Worm (Caenorhabditis elegans) whole organism, young adult: ENCODE data around the gene R09H10.2.

ENCODE experiments used
- B0261.1 ChIP-seq: sonication (generic microtip); optimal IDR thresholded peaks from 2 replicates; lab custom pipeline; 2016; ENCODE audit warnings: mild to moderate bottlenecking, missing genetic modification characterization, moderate library complexity, missing compliant biosample characterization
- C17E4.6 ChIP-seq: fragments of 200-800 bp; sonication (Bioruptor generic); IDR thresholded peaks from 2 replicates; pipeline ENCODE4 v1.3.6; 2022; ENCODE audit warnings: missing genetic modification reagents, missing genetic modification characterization, missing compliant biosample characterization
- D2030.7 ChIP-seq: fragments of 200-800 bp; sonication (Bioruptor generic); IDR thresholded peaks from 2 replicates; pipeline ENCODE4 v1.3.6; 2022; ENCODE audit warnings: missing genetic modification reagents, missing genetic modification characterization, missing compliant biosample characterization
- F33H1.4 ChIP-seq: fragments of 200-800 bp; sonication (Bioruptor generic); IDR thresholded peaks from 2 replicates; pipeline ENCODE4 v1.3.6; 2022; ENCODE audit warnings: missing genetic modification reagents, missing genetic modification characterization, missing compliant biosample characterization
- F37B4.10 ChIP-seq: fragments of 200-800 bp; sonication (Bioruptor generic); IDR thresholded peaks from 2 replicates; pipeline ENCODE4 v1.3.6; 2022; ENCODE audit warnings: missing genetic modification characterization, missing compliant biosample characterization
- F39B2.1 ChIP-seq: fragments of 200-800 bp; sonication (Bioruptor generic); IDR thresholded peaks from 2 replicates; pipeline ENCODE4 v1.3.6; 2022; ENCODE audit warnings: missing genetic modification reagents, missing genetic modification characterization, missing compliant biosample characterization
- F57A8.1 ChIP-seq: fragments of 200-800 bp; sonication (Bioruptor generic); optimal IDR thresholded peaks from 2 replicates; lab custom pipeline; 2018; ENCODE audit warnings: mild to moderate bottlenecking, missing genetic modification characterization, moderate library complexity, missing compliant biosample characterization
- K12H6.12 ChIP-seq: fragments of 200-800 bp; sonication (Bioruptor generic); optimal IDR thresholded peaks from 2 replicates; lab custom pipeline; 2018; ENCODE audit warnings: mild to moderate bottlenecking, missing genetic modification characterization, missing compliant biosample characterization
- T07F8.4 ChIP-seq: sonication (generic microtip); optimal IDR thresholded peaks from 2 replicates; lab custom pipeline; 2016; ENCODE audit warnings: mild to moderate bottlenecking, missing genetic modification characterization, moderate library complexity, missing compliant biosample characterization
- T26A5.8 ChIP-seq: sonication (generic microtip); optimal IDR thresholded peaks from 2 replicates; lab custom pipeline; 2016; ENCODE audit warnings: missing genetic modification characterization, missing compliant biosample characterization
- Y53G8AR.9 ChIP-seq: fragments of 200-800 bp; sonication (Bioruptor generic); conservative IDR thresholded peaks from 2 replicates; pipeline ENCODE4 v1.3.6; 2022; ENCODE audit warnings: missing genetic modification reagents, missing genetic modification characterization, missing compliant biosample characterization
- aptf-3 ChIP-seq: fragments of 200-800 bp; sonication (Bioruptor generic); IDR thresholded peaks from 2 replicates; pipeline ENCODE4 v1.3.6; 2022; ENCODE audit warnings: missing genetic modification characterization, missing compliant biosample characterization
- attf-6 ChIP-seq: fragments of 200-800 bp; sonication (Bioruptor generic); IDR thresholded peaks from 2 replicates; pipeline ENCODE4 v1.3.6; 2022; ENCODE audit warnings: missing genetic modification reagents, missing genetic modification characterization, missing compliant biosample characterization
- cebp-2 ChIP-seq: fragments of 200-800 bp; sonication (Bioruptor generic); IDR thresholded peaks from 2 replicates; pipeline ENCODE4 v1.3.6; 2022; ENCODE audit warnings: missing genetic modification characterization, missing compliant biosample characterization
- ceh-27 ChIP-seq: fragments of 200-800 bp; sonication (Bioruptor generic); optimal IDR thresholded peaks from 2 replicates; lab custom pipeline; 2018; ENCODE audit warnings: mild to moderate bottlenecking, missing genetic modification characterization, moderate library complexity, missing compliant biosample characterization
- ceh-58 ChIP-seq: fragments of 200-800 bp; sonication (Bioruptor generic); IDR thresholded peaks from 2 replicates; pipeline ENCODE4 v1.3.6; 2022; ENCODE audit warnings: missing genetic modification characterization, missing compliant biosample characterization
- ceh-79 ChIP-seq: sonication (generic microtip); optimal IDR thresholded peaks from 2 replicates; lab custom pipeline; 2017; ENCODE audit warnings: mild to moderate bottlenecking, missing genetic modification characterization, missing compliant biosample characterization
- ceh-91 ChIP-seq: fragments of 200-800 bp; sonication (Bioruptor generic); IDR thresholded peaks from 2 replicates; pipeline ENCODE4 v1.3.6; 2022; ENCODE audit warnings: missing genetic modification reagents, missing genetic modification characterization, missing compliant biosample characterization
- dox-1 ChIP-seq: fragments of 200-800 bp; sonication (Bioruptor generic); IDR thresholded peaks from 2 replicates; pipeline ENCODE4 v1.3.6; 2022; ENCODE audit warnings: missing genetic modification reagents, missing genetic modification characterization, missing compliant biosample characterization
- efl-1 ChIP-seq: fragments of 150-350 bp; optimal IDR thresholded peaks from 2 replicates; lab custom pipeline; 2014; ENCODE audit warnings: missing biosample characterization, missing genetic modification reagents, missing genetic modification characterization
- egl-44 ChIP-seq: fragments of 200-800 bp; sonication (Bioruptor generic); IDR thresholded peaks from 2 replicates; pipeline ENCODE4 v1.3.6; 2022; ENCODE audit warnings: missing genetic modification reagents, missing genetic modification characterization, missing compliant biosample characterization
- ekl-4 ChIP-seq: fragments of 200-800 bp; sonication (Bioruptor generic); IDR thresholded peaks from 2 replicates; pipeline ENCODE4 v1.3.6; 2022; ENCODE audit warnings: missing genetic modification reagents, missing genetic modification characterization, missing compliant biosample characterization
- fkh-3 ChIP-seq: sonication (generic microtip); optimal IDR thresholded peaks from 2 replicates; lab custom pipeline; 2016; ENCODE audit warnings: mild to moderate bottlenecking, missing genetic modification characterization, missing compliant biosample characterization
- hmg-1.2 ChIP-seq: fragments of 200-800 bp; sonication (Bioruptor generic); IDR thresholded peaks from 2 replicates; pipeline ENCODE4 v1.3.6; 2022; ENCODE audit warnings: missing genetic modification reagents, missing genetic modification characterization, missing compliant biosample characterization
- hmg-20 ChIP-seq: fragments of 200-800 bp; sonication (Bioruptor generic); IDR thresholded peaks from 2 replicates; pipeline ENCODE4 v1.3.6; 2022; ENCODE audit warnings: missing genetic modification reagents, missing genetic modification characterization, missing compliant biosample characterization
- hsf-1 ChIP-seq: fragments of 200-800 bp; sonication (Bioruptor generic); IDR thresholded peaks from 2 replicates; pipeline ENCODE4 v1.3.6; 2022; ENCODE audit warnings: missing genetic modification reagents, missing genetic modification characterization, missing compliant biosample characterization
- lin-35 ChIP-seq, 3 experiments: fragments of 150-350 bp in 2 of 3; sonication (generic microtip) in 1 of 3; optimal IDR thresholded peaks; 2 replicates each; lab custom pipeline; 2014 to 2018; ENCODE audit warnings: missing biosample characterization in 3 of 3, missing genetic modification characterization in 3 of 3, missing genetic modification reagents in 3 of 3
- lin-40 ChIP-seq: sonication (generic microtip); optimal IDR thresholded peaks from 2 replicates; lab custom pipeline; 2016; ENCODE audit warnings: missing genetic modification characterization, mild to moderate bottlenecking, missing compliant biosample characterization, missing genotype, missing genetic modification reagents
- nfyb-1 ChIP-seq: fragments of 200-800 bp; sonication (Bioruptor generic); IDR thresholded peaks from 2 replicates; pipeline ENCODE4 v1.3.6; 2022; ENCODE audit warnings: missing genetic modification reagents, missing genetic modification characterization, missing compliant biosample characterization
- nhr-80 ChIP-seq: sonication (generic microtip); optimal IDR thresholded peaks from 2 replicates; lab custom pipeline; 2016; ENCODE audit warnings: missing genetic modification characterization, missing compliant biosample characterization
- nhr-90 ChIP-seq: sonication (generic microtip); optimal IDR thresholded peaks from 2 replicates; lab custom pipeline; 2016; ENCODE audit warnings: missing genotype, mild to moderate bottlenecking, missing genetic modification characterization, missing compliant biosample characterization
- rec-8 ChIP-seq, 2 experiments: sonication (generic microtip); optimal IDR thresholded peaks; 2 replicates each; lab custom pipeline; 2016; ENCODE audit warnings: mild to moderate bottlenecking in 2 of 2, missing genetic modification characterization in 2 of 2, missing genetic modification reagents in 2 of 2, missing genotype in 2 of 2, missing biosample characterization in 1 of 2, missing compliant biosample characterization in 1 of 2, moderate library complexity in 1 of 2
- rpc-1 ChIP-seq, 2 experiments: fragments of 150-350 bp in 1 of 2; sonication (generic microtip) in 1 of 2; optimal IDR thresholded peaks; 2 replicates each; lab custom pipeline; 2014 to 2018; ENCODE audit warnings: missing biosample characterization in 1 of 2, missing genetic modification characterization in 1 of 2, missing genetic modification reagents in 1 of 2, missing genotype in 1 of 2
- snpc-1.3 ChIP-seq: sonication (generic microtip); optimal IDR thresholded peaks from 2 replicates; lab custom pipeline; 2017; ENCODE audit warnings: missing genetic modification characterization, mild to moderate bottlenecking, missing compliant biosample characterization, antibody characterized with exemption, moderate library complexity, missing genotype, missing genetic modification reagents; ENCODE audit not compliant: insufficient read depth
- snpc-3.4 ChIP-seq: sonication (generic microtip); optimal IDR thresholded peaks from 2 replicates; lab custom pipeline; 2017; ENCODE audit warnings: missing genetic modification characterization, mild to moderate bottlenecking, missing compliant biosample characterization, antibody characterized with exemption, moderate library complexity, missing genotype, missing genetic modification reagents
- snpc-4 ChIP-seq, 5 experiments: fragments of 150-350 bp in 1 of 5; sonication (generic microtip) in 4 of 5; optimal IDR thresholded peaks; 2 replicates each; lab custom pipeline; 2014 to 2018; ENCODE audit warnings: missing genetic modification characterization in 5 of 5, missing biosample characterization in 3 of 5, antibody characterized with exemption in 2 of 5, mild to moderate bottlenecking in 2 of 5, missing compliant biosample characterization in 2 of 5, missing genotype in 2 of 5, moderate library complexity in 2 of 5, missing genetic modification reagents in 1 of 5
- tbp1 ChIP-seq: fragments of 200-800 bp; sonication (Bioruptor generic); optimal IDR thresholded peaks from 2 replicates; lab custom pipeline; 2018; ENCODE audit warnings: mild to moderate bottlenecking, missing genetic modification characterization, missing compliant biosample characterization
- ztf-26 ChIP-seq: sonication (generic microtip); optimal IDR thresholded peaks from 2 replicates; lab custom pipeline; 2017; ENCODE audit warnings: missing genetic modification characterization, missing compliant biosample characterization
- ztf-28 ChIP-seq: fragments of 200-800 bp; sonication (Bioruptor generic); IDR thresholded peaks from 2 replicates; pipeline ENCODE4 v1.3.6; 2022; ENCODE audit warnings: missing genetic modification reagents, missing genetic modification characterization, missing compliant biosample characterization
- ztf-6 ChIP-seq: fragments of 200-800 bp; sonication (Bioruptor generic); IDR thresholded peaks from 2 replicates; pipeline ENCODE4 v1.3.6; 2022; ENCODE audit warnings: missing genetic modification reagents, missing genetic modification characterization, missing compliant biosample characterization

R09H10.2 gene

DNA sequence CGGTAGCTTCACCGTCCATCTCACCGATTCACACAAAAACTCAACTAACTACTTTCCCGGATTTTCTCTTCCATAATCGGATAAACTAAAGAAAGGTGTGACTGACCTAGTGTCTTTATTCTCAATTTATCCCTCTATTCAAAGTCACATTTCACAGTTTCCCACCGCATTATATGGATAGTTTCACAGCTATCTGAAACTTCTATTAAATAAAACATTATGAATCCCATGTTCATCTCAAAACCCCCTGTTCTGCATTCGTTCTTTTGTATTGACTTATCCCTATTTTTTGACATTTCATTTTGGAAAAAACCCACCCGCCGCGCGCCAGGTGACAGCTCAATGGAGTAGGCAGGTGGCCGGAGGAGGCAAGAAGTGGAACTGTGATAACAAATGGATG lies 34.9 kb upstream of the R09H10.2 start:
- TF ChIP-seq efl-1 (GFP tag; lab: Kevin White, UChicago), result no peak

DNA sequence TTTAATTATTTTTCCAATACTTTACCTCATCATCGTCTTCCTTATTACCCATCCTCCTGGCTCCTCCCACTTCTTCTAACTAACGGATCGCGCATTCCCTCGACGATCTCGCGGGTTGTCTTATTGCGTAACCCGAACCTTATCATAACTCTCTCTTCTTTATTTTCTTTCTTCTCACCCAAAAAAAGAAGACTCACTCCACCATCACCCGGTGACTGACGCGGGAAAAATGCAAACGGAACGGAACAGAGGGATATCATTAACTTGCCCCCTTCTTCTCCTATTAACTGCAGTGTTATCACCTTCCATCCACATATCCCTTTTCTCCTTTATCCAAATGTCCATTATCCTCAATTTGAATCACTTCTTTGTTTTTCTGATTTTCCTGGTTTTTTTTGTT lies 32.7 kb upstream of the R09H10.2 start:
- no peak for TF ChIP-seq F39B2.1
- no peak for TF ChIP-seq egl-44 (GFP tag; lab: Robert Waterston, UW)
- TF ChIP-seq ztf-6 (GFP tag; lab: Robert Waterston, UW), result no peak
- TF ChIP-seq rec-8 (tag; optimal IDR thresholded peaks at IDR 0.05; lab: Kevin White, UChicago), result no peak
- TF ChIP-seq lin-35 (GFP tag; optimal IDR thresholded peaks at IDR 0.05; lab: Kevin White, UChicago), result no peak
- no peak for TF ChIP-seq ztf-28
- no peak for TF ChIP-seq C17E4.6
- no peak for TF ChIP-seq D2030.7 (GFP tag; lab: Robert Waterston, UW)
- TF ChIP-seq nhr-80 (tag; lab: Kevin White, UChicago), result no peak
- no peak for TF ChIP-seq aptf-3 (GFP tag; lab: Robert Waterston, UW)
- no peak for TF ChIP-seq ekl-4 (GFP tag; lab: Robert Waterston, UW)
- no peak for TF ChIP-seq efl-1 (GFP tag; lab: Kevin White, UChicago)
- no peak for TF ChIP-seq hsf-1
- TF ChIP-seq ztf-26 (tag; lab: Kevin White, UChicago), result no peak
- no peak for TF ChIP-seq snpc-3.4 (tag; lab: Kevin White, UChicago)
- TF ChIP-seq nfyb-1 (GFP tag; lab: Robert Waterston, UW), result no peak
- TF ChIP-seq ceh-58 (GFP tag; lab: Robert Waterston, UW), result no peak
- TF ChIP-seq cebp-2 (GFP tag; lab: Robert Waterston, UW), result no peak
- no peak for TF ChIP-seq K12H6.12 (tag; lab: Kevin White, UChicago)

DNA sequence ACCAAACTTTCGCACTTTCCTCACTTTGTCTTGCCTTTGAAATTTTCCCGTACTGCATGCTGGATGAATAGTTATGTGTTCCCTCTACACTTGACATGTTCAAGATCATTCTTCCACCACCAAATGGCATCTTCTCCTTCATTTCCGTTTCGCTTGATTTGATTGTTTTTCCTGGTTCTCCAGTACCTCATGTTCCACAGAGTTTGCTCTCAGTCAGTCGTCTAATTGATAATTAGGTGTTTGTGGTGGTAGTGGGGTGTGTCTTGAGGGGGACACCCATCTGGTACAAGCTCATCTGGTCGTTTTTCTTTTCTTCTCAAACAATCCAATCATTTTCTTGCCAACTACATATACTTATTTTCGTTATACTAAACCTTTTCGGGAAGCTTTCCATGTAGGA lies 31.7 kb upstream of the R09H10.2 start:
- TF ChIP-seq lin-40 (tag; lab: Kevin White, UChicago), result no peak
- TF ChIP-seq snpc-4 (GFP tag; optimal IDR thresholded peaks at IDR 0.05; lab: Kevin White, UChicago), result no peak
- TF ChIP-seq snpc-4 (tag; optimal IDR thresholded peaks at IDR 0.05; lab: Kevin White, UChicago), result no peak
- TF ChIP-seq hmg-20, result no peak
- no peak for TF ChIP-seq dox-1
- no peak for TF ChIP-seq F37B4.10 (GFP tag; lab: Robert Waterston, UW)
- no peak for TF ChIP-seq F39B2.1
- TF ChIP-seq F57A8.1 (GFP tag; lab: Kevin White, UChicago), result no peak
- no peak for TF ChIP-seq aptf-3 (GFP tag; lab: Robert Waterston, UW)
- TF ChIP-seq snpc-1.3 (tag; lab: Kevin White, UChicago), result no peak
- TF ChIP-seq T07F8.4, result no peak
- TF ChIP-seq nhr-90 (tag; lab: Kevin White, UChicago), result no peak
- TF ChIP-seq F33H1.4, result no peak
- no peak for TF ChIP-seq ceh-91 (GFP tag; lab: Robert Waterston, UW)
- no peak for TF ChIP-seq rec-8 (tag; optimal IDR thresholded peaks at IDR 0.05; lab: Kevin White, UChicago)
- no peak for TF ChIP-seq B0261.1 (tag; lab: Kevin White, UChicago)
- no peak for TF ChIP-seq attf-6 (GFP tag; lab: Robert Waterston, UW)

DNA sequence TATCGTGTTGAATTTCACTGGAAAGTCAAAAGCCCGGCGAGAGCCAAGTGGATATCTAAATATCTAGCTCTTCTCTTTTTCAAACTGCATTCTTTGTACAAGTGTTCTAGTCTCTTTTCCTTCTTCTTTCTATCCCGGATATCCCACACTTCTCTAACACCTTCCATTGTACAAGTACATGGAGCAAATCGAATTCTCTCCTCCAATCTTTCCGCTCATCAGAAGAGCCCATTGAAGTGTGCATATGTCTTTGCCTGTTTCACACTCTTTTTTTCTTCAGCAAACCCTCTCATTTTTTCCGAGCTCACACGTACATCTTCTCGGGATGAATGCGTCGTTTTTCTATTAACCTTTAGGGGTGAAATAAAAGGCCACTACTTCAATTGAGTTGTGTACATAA lies 29.3 kb upstream of the R09H10.2 start:
- no peak for TF ChIP-seq hmg-1.2 (GFP tag; lab: Robert Waterston, UW)
- TF ChIP-seq T26A5.8 (tag; lab: Kevin White, UChicago), result no peak
- TF ChIP-seq B0261.1 (tag; lab: Kevin White, UChicago), result no peak
- TF ChIP-seq rpc-1 (optimal IDR thresholded peaks at IDR 0.05; lab: Kevin White, UChicago), result no peak
- no peak for TF ChIP-seq rpc-1 (tag; optimal IDR thresholded peaks at IDR 0.05; lab: Kevin White, UChicago)
- TF ChIP-seq ceh-27 (GFP tag; lab: Kevin White, UChicago), result no peak
- TF ChIP-seq fkh-3, result no peak
- TF ChIP-seq Y53G8AR.9 (GFP tag; lab: Robert Waterston, UW), result no peak
- no peak for TF ChIP-seq ceh-79 (tag; lab: Kevin White, UChicago)
- no peak for TF ChIP-seq tbp1 (GFP tag; lab: Kevin White, UChicago)
- no peak for TF ChIP-seq ekl-4 (GFP tag; lab: Robert Waterston, UW)
- TF ChIP-seq F39B2.1, result no peak
